Worm (Caenorhabditis elegans): Measurements from ENCODE around the gene phf-33.

Gene phf-33

DNA sequence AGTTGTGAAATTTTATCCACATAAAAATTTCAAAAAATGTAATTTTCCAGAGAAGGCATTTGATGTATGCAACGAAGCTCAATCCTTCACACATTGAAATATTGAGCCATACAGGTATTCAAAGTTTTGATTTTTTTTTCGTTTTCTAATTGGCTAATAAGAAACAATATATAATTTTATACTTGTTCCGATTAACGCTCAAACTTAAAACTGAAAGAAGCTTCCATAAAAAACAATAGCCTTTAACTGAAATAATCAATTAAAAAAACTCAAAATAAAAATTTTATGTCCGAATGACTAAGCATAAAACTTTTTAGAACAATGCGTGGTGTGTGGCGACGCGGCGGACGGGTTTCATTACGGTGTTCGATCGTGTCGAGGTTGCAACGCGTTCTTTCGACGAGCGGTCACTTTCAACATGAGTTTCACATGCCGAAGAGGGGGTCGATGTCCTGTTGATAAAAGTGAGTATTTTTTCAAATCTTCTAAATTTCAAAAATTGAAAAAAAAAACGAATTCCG is 26.8 kb downstream of the phf-33 start, which contains the start of gene nhr-32 (continued):
- TF ChIP-seq Y105C5A.15 (GFP tag; IDR thresholded peaks at IDR 0.05) (no peak), nhr-48 (tag; optimal IDR thresholded peaks at IDR 0.05) (no peak), dmd-6 (GFP tag; IDR thresholded peaks at IDR 0.05) (peak; percentile 24), attf-4 (tag; optimal IDR thresholded peaks at IDR 0.05) (no peak), mxl-2 (GFP tag; conservative IDR thresholded peaks at IDR 0.05) (no peak), nhr-28 (tag; optimal IDR thresholded peaks at IDR 0.05) (no peak), lin-29 (GFP tag; IDR thresholded peaks at IDR 0.05) (no peak), lin-39 (tag; optimal IDR thresholded peaks at IDR 0.05) (no peak), jun-1 (tag; optimal IDR thresholded peaks at IDR 0.05) (no peak), unc-130 (GFP tag; optimal IDR thresholded peaks at IDR 0.05) (no peak), set-16 (GFP tag; IDR thresholded peaks at IDR 0.05) (no peak), F49E8.2 (tag; optimal IDR thresholded peaks at IDR 0.05; ENCODE audit: borderline replicate concordance) (no peak)

DNA sequence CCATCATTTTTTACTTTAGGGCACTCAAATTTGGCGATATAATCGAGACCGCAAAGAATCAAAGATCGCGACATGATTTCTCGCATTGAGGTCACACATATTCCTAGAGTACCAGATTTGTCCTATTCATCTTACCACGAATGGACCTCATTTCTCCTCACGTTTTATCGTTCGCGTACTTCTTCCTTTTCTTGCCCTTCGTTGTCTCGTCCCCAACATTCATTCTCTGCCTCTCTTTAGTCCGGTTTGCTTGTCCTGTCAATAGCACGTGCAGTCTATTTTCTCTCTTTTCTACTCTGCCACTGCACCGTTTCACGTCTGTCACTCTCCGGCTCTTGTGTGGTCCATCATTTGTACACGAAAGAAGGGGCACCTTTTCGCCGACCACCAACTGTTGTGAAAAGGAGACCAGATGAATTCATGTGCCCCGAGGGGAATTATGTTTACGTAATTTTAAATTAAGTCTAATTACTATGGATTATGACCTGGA is 27.4 kb downstream of the phf-33 start:
- TF ChIP-seq nhr-28 (tag; optimal IDR thresholded peaks at IDR 0.05), result peak; percentile 74
- TF ChIP-seq daf-16 (GFP tag; optimal IDR thresholded peaks at IDR 0.05), result peak in 1 of 2 experiments; percentile 57
- peak; percentile 77 for TF ChIP-seq daf-16 (tag; optimal IDR thresholded peaks at IDR 0.05)
- TF ChIP-seq nhr-111 (GFP tag; optimal IDR thresholded peaks at IDR 0.05), result no peak
- TF ChIP-seq dmd-8 (GFP tag; IDR thresholded peaks at IDR 0.05), result no peak
- TF ChIP-seq zfp-3 (GFP tag; conservative IDR thresholded peaks at IDR 0.05), result no peak
- peak; percentile 74 for TF ChIP-seq dmd-6 (GFP tag; IDR thresholded peaks at IDR 0.05)
- TF ChIP-seq mxl-3 (GFP tag; optimal IDR thresholded peaks at IDR 0.05), result peak; percentile 86
- TF ChIP-seq daf-8 (GFP tag; IDR thresholded peaks at IDR 0.05), result no peak
- peak; percentile 55 for TF ChIP-seq rbr-2 (tag; optimal IDR thresholded peaks at IDR 0.05)
- no peak for TF ChIP-seq ceh-44 (GFP tag; IDR thresholded peaks at IDR 0.05)
- TF ChIP-seq nhr-10 (tag; optimal IDR thresholded peaks at IDR 0.05), result peak; percentile 73
- TF ChIP-seq nhr-42 (GFP tag; IDR thresholded peaks at IDR 0.05), result no peak
- no peak for TF ChIP-seq nhr-76 (tag; optimal IDR thresholded peaks at IDR 0.05)
- peak; percentile 93 for TF ChIP-seq hlh-30 (tag; optimal IDR thresholded peaks at IDR 0.05; ENCODE audit: insufficient read depth)
- TF ChIP-seq T26A8.4 (GFP tag; IDR thresholded peaks at IDR 0.05), result peak; percentile 52
- TF ChIP-seq pqm-1 (tag; optimal IDR thresholded peaks at IDR 0.05), result no peak
- no peak for TF ChIP-seq ces-1 (GFP tag; optimal IDR thresholded peaks at IDR 0.05)
- no peak for TF ChIP-seq ztf-11 (tag; optimal IDR thresholded peaks at IDR 0.05)
- peak; percentile 50 for TF ChIP-seq aha-1 (tag)
- TF ChIP-seq F44E2.7 (GFP tag; IDR thresholded peaks at IDR 0.05), result no peak
- no peak for TF ChIP-seq pha-4 (GFP tag; IDR thresholded peaks at IDR 0.05)
- peak; percentile 49 for TF ChIP-seq pha-4 (tag; optimal IDR thresholded peaks at IDR 0.05)
- no peak for TF ChIP-seq lin-39 (tag; optimal IDR thresholded peaks at IDR 0.05)
- TF ChIP-seq ctbp-1 (GFP tag; IDR thresholded peaks at IDR 0.05), result 0 out of 2 replicates have a peak, but pooled peaks have one; percentile 46
- peak in 1 of 2 experiments; percentile 99 for TF ChIP-seq unc-62 (GFP tag; optimal IDR thresholded peaks at IDR 0.05 in 1 of 2)
- TF ChIP-seq unc-62 (tag; optimal IDR thresholded peaks at IDR 0.05), result no peak
- no peak for TF ChIP-seq sdz-12 (GFP tag; optimal IDR thresholded peaks at IDR 0.05)
- TF ChIP-seq tra-1 (GFP tag; IDR thresholded peaks at IDR 0.05), result 0 out of 2 replicates have a peak, but pooled peaks have one; percentile 44
- TF ChIP-seq hif-1 (tag; optimal IDR thresholded peaks at IDR 0.05), result peak in 1 of 2 experiments; percentile 69
- TF ChIP-seq nhr-77 (tag; optimal IDR thresholded peaks at IDR 0.05), result peak; percentile 55
- TF ChIP-seq lsy-2 (tag; optimal IDR thresholded peaks at IDR 0.05), result peak; percentile 7 to 55
- no peak for TF ChIP-seq tag-97 (GFP tag; IDR thresholded peaks at IDR 0.05)
- peak; percentile 85 to 99 for TF ChIP-seq mdl-1 (tag; optimal IDR thresholded peaks at IDR 0.05)
- no peak for TF ChIP-seq ceh-82 (tag; optimal IDR thresholded peaks at IDR 0.05)
- no peak for TF ChIP-seq ceh-28 (tag; optimal IDR thresholded peaks at IDR 0.05)
- peak; percentile 35 for TF ChIP-seq dve-1 (tag; optimal IDR thresholded peaks at IDR 0.05; ENCODE audit: insufficient read depth)
- TF ChIP-seq aly-2 (tag; optimal IDR thresholded peaks at IDR 0.05), result no peak
- TF ChIP-seq hlh-11 (tag; optimal IDR thresholded peaks at IDR 0.05), result peak; percentile 86
- TF ChIP-seq madf-5 (GFP tag; IDR thresholded peaks at IDR 0.05), result no peak
- TF ChIP-seq nhr-48 (tag; optimal IDR thresholded peaks at IDR 0.05), result peak; percentile 22
- TF ChIP-seq zip-2 (tag; optimal IDR thresholded peaks at IDR 0.05), result no peak

Data from whole organism, L4 larva.